Worm (Caenorhabditis elegans): ENCODE results near the gene unc-85.

The unc-85 gene

DNA sequence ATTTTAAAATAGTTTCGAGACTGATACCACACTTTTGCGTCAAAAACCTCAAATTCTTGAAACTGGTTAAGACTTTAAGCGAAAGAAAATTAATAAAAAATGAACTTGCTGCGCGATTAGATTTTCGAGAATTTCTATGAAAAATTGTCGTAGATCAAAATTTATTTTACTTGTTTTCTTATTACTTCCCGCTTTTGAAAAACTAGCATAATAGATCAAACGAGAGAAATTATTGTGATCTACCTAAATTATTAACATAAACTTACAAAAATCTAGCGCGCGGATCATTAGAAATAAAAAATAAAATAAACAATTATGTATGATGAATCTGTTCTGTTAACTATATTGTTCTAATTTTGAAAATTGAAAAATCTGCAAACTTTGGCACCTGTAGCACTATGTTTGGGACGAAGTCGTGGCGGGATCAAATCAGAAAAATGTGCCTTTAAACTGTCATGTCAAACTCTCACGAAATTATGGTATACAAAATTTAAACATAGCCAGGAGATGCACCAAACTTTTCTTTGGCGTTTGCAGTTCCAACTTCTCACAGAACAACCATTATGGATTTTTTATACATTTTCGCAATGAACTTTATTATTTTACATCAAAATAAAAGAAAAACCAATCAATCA is 25.0 kb downstream of the unc-85 start:
- TF ChIP-seq sox-4 (tag; optimal IDR thresholded peaks at IDR 0.05) (no peak), unc-86 (tag; optimal IDR thresholded peaks at IDR 0.05) (no peak), tbx-2 (tag; optimal IDR thresholded peaks at IDR 0.05) (no peak), K02D7.2 (tag; optimal IDR thresholded peaks at IDR 0.05) (no peak), dmd-4 (tag; optimal IDR thresholded peaks at IDR 0.05; ENCODE audit: borderline replicate concordance) (no peak), ceh-24 (tag; optimal IDR thresholded peaks at IDR 0.05) (no peak), lin-11 (tag; optimal IDR thresholded peaks at IDR 0.05) (no peak), pros-1 (tag; optimal IDR thresholded peaks at IDR 0.05) (no peak), ceh-2 (tag; optimal IDR thresholded peaks at IDR 0.05) (no peak), ztf-16 (tag; optimal IDR thresholded peaks at IDR 0.05) (no peak), lim-6 (tag; optimal IDR thresholded peaks at IDR 0.05) (no peak), fax-1 (tag; optimal IDR thresholded peaks at IDR 0.05) (no peak), rnt-1 (tag; optimal IDR thresholded peaks at IDR 0.05) (no peak), K09A11.1 (tag; optimal IDR thresholded peaks at IDR 0.05; ENCODE audit: insufficient read depth) (no peak), fkh-6 (tag; optimal IDR thresholded peaks at IDR 0.05) (no peak), C08G9.2 (tag; optimal IDR thresholded peaks at IDR 0.05) (no peak), unc-42 (tag; optimal IDR thresholded peaks at IDR 0.05) (no peak), syd-9 (tag; optimal IDR thresholded peaks at IDR 0.05) (no peak)

DNA sequence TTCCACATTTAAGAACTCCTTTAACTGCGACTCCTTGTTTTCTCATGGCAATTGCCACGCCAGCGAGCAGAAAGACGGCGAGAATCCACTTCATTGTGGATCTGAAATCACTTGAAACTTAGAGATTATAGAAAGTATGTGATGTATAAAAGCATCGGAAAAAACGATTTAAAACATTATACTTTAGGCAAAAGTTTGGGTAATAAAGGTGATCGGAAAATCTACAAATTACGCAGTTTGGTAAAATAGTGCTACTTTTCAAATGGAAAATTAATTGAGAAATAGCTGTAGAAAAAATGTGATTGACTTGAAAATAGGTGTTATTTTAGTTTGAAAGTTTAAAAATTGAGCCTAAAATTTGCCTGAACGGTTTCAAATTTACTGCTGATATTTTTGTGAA is 25.9 kb downstream of the unc-85 start, which contains the start of gene ttr-41:
Gene ttr-41, minus strand, starts transcription at position 101 of the 400 bp plus-strand sequence.
- TF ChIP-seq hlh-6 (tag; optimal IDR thresholded peaks at IDR 0.05) (no peak), ama-1 (optimal IDR thresholded peaks at IDR 0.05) (no peak), ceh-48 (tag; optimal IDR thresholded peaks at IDR 0.05) (no peak), unc-3 (GFP tag; conservative IDR thresholded peaks at IDR 0.05) (no peak), unc-3 (tag; optimal IDR thresholded peaks at IDR 0.05) (no peak), ceh-24 (tag; optimal IDR thresholded peaks at IDR 0.05) (no peak), ceh-6 (GFP tag; optimal IDR thresholded peaks at IDR 0.05) (no peak), mec-3 (tag; optimal IDR thresholded peaks at IDR 0.05; ENCODE audit: borderline replicate concordance) (no peak), unc-86 (tag; optimal IDR thresholded peaks at IDR 0.05) (no peak), T23F11.4 (GFP tag; optimal IDR thresholded peaks at IDR 0.05) (no peak), Y22D7AL.16 (tag; optimal IDR thresholded peaks at IDR 0.05) (no peak), K09A11.1 (tag; optimal IDR thresholded peaks at IDR 0.05; ENCODE audit: insufficient read depth) (no peak), dmd-4 (tag; optimal IDR thresholded peaks at IDR 0.05; ENCODE audit: borderline replicate concordance) (no peak), ahr-1 (tag; optimal IDR thresholded peaks at IDR 0.05) (no peak), ztf-16 (tag; optimal IDR thresholded peaks at IDR 0.05) (no peak), lim-6 (tag; optimal IDR thresholded peaks at IDR 0.05) (no peak), C08G9.2 (tag; optimal IDR thresholded peaks at IDR 0.05) (no peak), ref-2 (tag; optimal IDR thresholded peaks at IDR 0.05) (no peak), tbx-2 (tag; optimal IDR thresholded peaks at IDR 0.05) (no peak), ceh-34 (tag; optimal IDR thresholded peaks at IDR 0.05) (no peak), fax-1 (tag; optimal IDR thresholded peaks at IDR 0.05) (no peak)

DNA sequence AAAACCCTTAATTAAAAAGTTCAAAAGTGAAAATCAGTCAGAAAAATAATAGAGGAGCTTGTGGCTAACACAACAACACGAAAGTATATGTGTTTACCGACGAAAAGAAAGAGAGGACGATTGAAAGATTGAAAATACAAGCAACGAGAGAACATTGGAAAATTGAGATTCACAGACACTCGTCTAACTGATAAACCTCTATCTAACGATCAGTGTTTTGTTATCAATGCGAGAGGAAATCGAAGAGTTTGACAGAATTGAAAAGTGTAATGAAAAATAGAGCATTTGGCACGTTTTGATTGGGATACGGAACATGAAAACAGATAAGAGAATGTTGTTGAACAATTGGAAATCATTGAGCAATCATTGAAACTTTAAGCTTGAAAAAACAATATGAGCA is 26.8 kb downstream of the unc-85 start:
- TF ChIP-seq unc-3 (GFP tag; conservative IDR thresholded peaks at IDR 0.05): no peak
- no peak for TF ChIP-seq unc-3 (tag; optimal IDR thresholded peaks at IDR 0.05)
- peak; percentile 93 for TF ChIP-seq elt-2 (tag; optimal IDR thresholded peaks at IDR 0.05)
- TF ChIP-seq sox-4 (tag; optimal IDR thresholded peaks at IDR 0.05): no peak

DNA sequence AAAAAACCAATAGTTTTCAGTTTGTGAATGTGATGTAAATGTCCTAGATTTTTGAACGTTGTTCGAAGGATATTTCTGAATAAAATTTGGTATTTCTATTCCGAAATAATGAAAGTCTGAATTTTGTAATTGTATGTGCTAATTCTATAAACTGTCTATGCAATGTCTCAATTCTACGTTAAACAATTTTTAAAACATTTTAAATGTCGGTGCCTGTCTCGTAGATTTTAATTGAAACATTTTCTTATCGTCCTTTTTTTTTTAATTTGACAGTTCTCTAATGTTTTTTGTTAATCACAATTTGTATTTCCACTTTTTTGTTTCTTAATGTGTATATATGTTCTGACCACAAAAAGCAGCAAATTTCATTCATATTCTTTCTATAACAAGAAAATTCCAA is 27.9 kb downstream of the unc-85 start, which contains the start of gene F41C3.7:
Gene F41C3.7, plus strand, starts transcription at position 301 of the 400 bp plus-strand sequence.
- TF ChIP-seq hlh-6 (tag; optimal IDR thresholded peaks at IDR 0.05): no peak
- TF ChIP-seq pha-2 (tag; optimal IDR thresholded peaks at IDR 0.05): no peak
- TF ChIP-seq ref-2 (tag; optimal IDR thresholded peaks at IDR 0.05): no peak
- TF ChIP-seq ceh-9 (tag; optimal IDR thresholded peaks at IDR 0.05): no peak

DNA sequence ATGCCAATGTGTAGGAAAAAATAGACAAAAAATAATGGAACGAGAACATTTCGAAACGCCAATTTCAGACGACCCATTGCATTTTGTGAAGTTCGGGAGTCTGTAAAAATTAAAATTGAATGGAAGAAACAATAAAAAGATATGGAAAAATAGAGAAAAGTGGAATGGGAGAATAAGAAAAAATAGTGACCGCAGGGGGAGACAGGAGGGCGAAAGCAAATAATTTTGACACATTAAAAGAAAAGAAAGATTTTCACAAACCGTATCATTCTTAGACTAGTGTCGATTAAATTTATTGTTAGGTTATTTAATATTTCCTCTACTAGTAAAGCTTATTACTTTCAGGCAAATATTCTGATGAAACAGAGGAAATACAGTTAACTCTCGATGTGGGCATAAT is 32.0 kb downstream of the unc-85 start, which contains the start of gene F41C3.11:
Gene F41C3.11, minus strand, starts transcription at position 101 of the 400 bp plus-strand sequence.
- TF ChIP-seq sdc-2 (tag; optimal IDR thresholded peaks at IDR 0.05) (no peak), ceh-9 (tag; optimal IDR thresholded peaks at IDR 0.05) (no peak), eyg-1 (tag; optimal IDR thresholded peaks at IDR 0.05) (no peak), ahr-1 (tag; optimal IDR thresholded peaks at IDR 0.05) (no peak), elt-2 (tag; optimal IDR thresholded peaks at IDR 0.05) (no peak), K09A11.1 (tag; optimal IDR thresholded peaks at IDR 0.05; ENCODE audit: insufficient read depth) (no peak), unc-86 (tag; optimal IDR thresholded peaks at IDR 0.05) (no peak), hlh-13 (GFP tag; optimal IDR thresholded peaks at IDR 0.05) (no peak), fkh-10 (GFP tag; optimal IDR thresholded peaks at IDR 0.05) (no peak), hlh-30 (tag; optimal IDR thresholded peaks at IDR 0.05; ENCODE audit: insufficient read depth) (no peak), unc-3 (GFP tag; conservative IDR thresholded peaks at IDR 0.05) (no peak), unc-3 (tag; optimal IDR thresholded peaks at IDR 0.05) (no peak), lin-11 (tag; optimal IDR thresholded peaks at IDR 0.05) (no peak), pha-2 (tag; optimal IDR thresholded peaks at IDR 0.05) (no peak), fax-1 (tag; optimal IDR thresholded peaks at IDR 0.05) (no peak), pros-1 (tag; optimal IDR thresholded peaks at IDR 0.05) (no peak), hlh-8 (tag; optimal IDR thresholded peaks at IDR 0.05) (no peak), ceh-45 (GFP tag; IDR thresholded peaks at IDR 0.05) (no peak)

Data from whole organism, late embryonic.